Fruit fly (Drosophila melanogaster) whole organism, wandering third instar larva: ENCODE data around the gene scrib.

Experiments used
- Abd-B ChIP-seq: fragments of >200 bp; optimal IDR thresholded peaks from 2 replicates; lab custom pipeline; 2017; ENCODE audit warnings: missing biosample characterization, missing genetic modification characterization
- CG32264 ChIP-seq: fragments of 200-800 bp; sonication (Bioruptor generic); optimal IDR thresholded peaks from 2 replicates; lab custom pipeline; 2016; ENCODE audit warnings: missing biosample characterization, missing genetic modification characterization
- CG9705 ChIP-seq: fragments of 200-800 bp; sonication (Bioruptor generic); optimal IDR thresholded peaks from 2 replicates; lab custom pipeline; 2018; ENCODE audit warnings: missing biosample characterization, mild to moderate bottlenecking, missing genetic modification characterization
- Dfd ChIP-seq: fragments of >200 bp; optimal IDR thresholded peaks from 2 replicates; lab custom pipeline; 2017; ENCODE audit warnings: missing biosample characterization, missing genetic modification characterization
- Dif ChIP-seq: fragments of 200-275, 200-300 bp; sonication (Bioruptor generic); optimal IDR thresholded peaks from 2 replicates; lab custom pipeline; 2018; ENCODE audit warnings: missing biosample characterization, missing genetic modification characterization; ENCODE audit not compliant: partially characterized antibody
- GATAd ChIP-seq: sonication (Bioruptor generic); optimal IDR thresholded peaks from 2 replicates; lab custom pipeline; 2016; ENCODE audit warnings: missing biosample characterization, missing genetic modification characterization
- Hnf4 ChIP-seq: fragments of 200-800 bp; sonication (Bioruptor generic); optimal IDR thresholded peaks from 2 replicates; lab custom pipeline; 2016; ENCODE audit warnings: missing biosample characterization, mild to moderate bottlenecking, missing genetic modification characterization
- Hr78 ChIP-seq: fragments of >200 bp; optimal IDR thresholded peaks from 2 replicates; lab custom pipeline; 2017; ENCODE audit warnings: missing biosample characterization, missing genetic modification characterization
- Hr83 ChIP-seq: fragments of 200-300 bp; sonication (Bioruptor generic); optimal IDR thresholded peaks from 2 replicates; lab custom pipeline; 2016; ENCODE audit warnings: missing biosample characterization, mild to moderate bottlenecking, missing genetic modification characterization, moderate library complexity; ENCODE audit not compliant: poor library complexity, severe bottlenecking
- Jra ChIP-seq: sonication (Bioruptor generic); optimal IDR thresholded peaks from 2 replicates; lab custom pipeline; 2016; ENCODE audit warnings: missing biosample characterization, missing genetic modification characterization
- Mio ChIP-seq: sonication (Bioruptor generic); optimal IDR thresholded peaks from 2 replicates; lab custom pipeline; 2016; ENCODE audit warnings: missing biosample characterization, missing genetic modification characterization
- Myc ChIP-seq: fragments of >200 bp; optimal IDR thresholded peaks from 2 replicates; lab custom pipeline; 2017
- N ChIP-seq: fragments of >200 bp; optimal IDR thresholded peaks from 2 replicates; lab custom pipeline; 2018; ENCODE audit warnings: missing biosample characterization, missing external identifiers, missing genetic modification characterization
- Rel ChIP-seq, 2 experiments: fragments of 200-800 bp; sonication (Bioruptor generic) in 1 of 2; optimal IDR thresholded peaks; 2 replicates in 1 of 2; 3 replicates in 1 of 2; lab custom pipeline; 2016 to 2019; ENCODE audit warnings: mild to moderate bottlenecking in 2 of 2, missing biosample characterization in 2 of 2, missing genetic modification characterization in 2 of 2, moderate library complexity in 1 of 2
- Sp1 ChIP-seq: fragments of 200-800 bp; sonication (Bioruptor generic); optimal IDR thresholded peaks from 3 replicates; lab custom pipeline; 2019; ENCODE audit warnings: missing biosample characterization, mild to moderate bottlenecking, missing genetic modification characterization, moderate library complexity
- br ChIP-seq: fragments of 200-800 bp; sonication (Bioruptor generic); optimal IDR thresholded peaks from 2 replicates; lab custom pipeline; 2016; ENCODE audit warnings: missing biosample characterization, missing genetic modification characterization
- dl ChIP-seq, 2 experiments: fragments of 175-275, 200-275 bp in 1 of 2; fragments of 200-275 bp in 1 of 2; sonication (Bioruptor generic); optimal IDR thresholded peaks; lab custom pipeline; 2018; ENCODE audit warnings: mild to moderate bottlenecking in 2 of 2, missing biosample characterization in 2 of 2, missing genetic modification characterization in 2 of 2, moderate library complexity in 2 of 2; ENCODE audit not compliant: partially characterized antibody in 2 of 2, insufficient read depth in 1 of 2
- dsf ChIP-seq: sonication (Bioruptor generic); optimal IDR thresholded peaks from 2 replicates; lab custom pipeline; 2016; ENCODE audit warnings: missing biosample characterization, missing genetic modification characterization, borderline replicate concordance
- ey ChIP-seq: fragments of 200-800 bp; sonication (Bioruptor generic); optimal IDR thresholded peaks from 2 replicates; lab custom pipeline; 2016; ENCODE audit warnings: missing biosample characterization, missing genetic modification characterization
- foxo ChIP-seq, 2 experiments: fragments of 200-800 bp; sonication (Bioruptor generic); optimal IDR thresholded peaks; 2 replicates in 1 of 2; 3 replicates in 1 of 2; lab custom pipeline; 2016 to 2017; ENCODE audit warnings: missing biosample characterization in 2 of 2, missing genetic modification characterization in 2 of 2
- fru ChIP-seq: fragments of 200-800 bp; sonication (Bioruptor generic); optimal IDR thresholded peaks from 3 replicates; lab custom pipeline; 2016; ENCODE audit warnings: missing biosample characterization, mild to moderate bottlenecking, missing genetic modification characterization
- h ChIP-seq: fragments of 200-800 bp; sonication (Bioruptor generic); optimal IDR thresholded peaks from 3 replicates; lab custom pipeline; 2016; ENCODE audit warnings: missing biosample characterization, mild to moderate bottlenecking, missing genetic modification characterization
- jim ChIP-seq: fragments of 175-275, 200-325 bp; sonication (Bioruptor generic); optimal IDR thresholded peaks from 2 replicates; lab custom pipeline; 2016; ENCODE audit warnings: missing biosample characterization, mild to moderate bottlenecking, missing genetic modification characterization
- lola ChIP-seq: fragments of >200 bp; optimal IDR thresholded peaks from 2 replicates; lab custom pipeline; 2017; ENCODE audit warnings: missing biosample characterization, missing genetic modification characterization
- psq ChIP-seq: fragments of 200-800 bp; sonication (Bioruptor generic); optimal IDR thresholded peaks from 3 replicates; lab custom pipeline; 2017; ENCODE audit warnings: missing biosample characterization, mild to moderate bottlenecking, missing genetic modification characterization, moderate library complexity
- rgr ChIP-seq: fragments of 200-800 bp; sonication (Bioruptor generic); optimal IDR thresholded peaks from 3 replicates; lab custom pipeline; 2016; ENCODE audit warnings: missing biosample characterization, mild to moderate bottlenecking, missing genetic modification characterization
- sage ChIP-seq: fragments of 200-800 bp; sonication (Bioruptor generic); optimal IDR thresholded peaks from 2 replicates; lab custom pipeline; 2016; ENCODE audit warnings: missing biosample characterization, mild to moderate bottlenecking, missing genetic modification characterization
- sv ChIP-seq: fragments of 200-800 bp; sonication (Bioruptor generic); optimal IDR thresholded peaks from 3 replicates; lab custom pipeline; 2016; ENCODE audit warnings: missing biosample characterization, missing genetic modification characterization
- tai ChIP-seq: sonication (Bioruptor generic); optimal IDR thresholded peaks from 2 replicates; lab custom pipeline; 2016; ENCODE audit warnings: missing biosample characterization, missing genetic modification characterization
- usp ChIP-seq: fragments of >200 bp; optimal IDR thresholded peaks from 2 replicates; lab custom pipeline; 2017; ENCODE audit warnings: missing biosample characterization, missing genetic modification characterization
- woc ChIP-seq: sonication (Bioruptor generic); optimal IDR thresholded peaks from 2 replicates; lab custom pipeline; 2016; ENCODE audit warnings: missing biosample characterization, mild to moderate bottlenecking, missing genetic modification characterization

scrib gene

dm6 chr3R:26542721-26543440 is 6.7 kb downstream of the scrib start:
- TF ChIP-seq lola (GFP tag; lab: Kevin White, UChicago) (no peak), CG32264 (GFP tag; lab: Kevin White, UChicago) (no peak), Dfd (GFP tag; lab: Kevin White, UChicago) (no peak), rgr (GFP tag; lab: Kevin White, UChicago) (no peak), tai (GFP tag; lab: Kevin White, UChicago) (no peak), Hr78 (GFP tag; lab: Kevin White, UChicago) (no peak), Myc (lab: Kevin White, UChicago) (no peak), Rel (GFP tag; optimal IDR thresholded peaks at IDR 0.05; lab: Kevin White, UChicago) (no peak), Rel (tag; optimal IDR thresholded peaks at IDR 0.05; lab: Kevin White, UChicago) (no peak), dl (GFP tag; optimal IDR thresholded peaks at IDR 0.05; lab: Kevin White, UChicago; ENCODE audit: insufficient read depth in 1 of 2, partially characterized antibody in 2 of 2) (no peak), h (GFP tag; lab: Kevin White, UChicago) (no peak), CG9705 (no peak), jim (no peak), Hr83 (no peak), fru (GFP tag; lab: Kevin White, UChicago) (no peak), ey (GFP tag; lab: Kevin White, UChicago) (no peak), woc (no peak), Mio (GFP tag; lab: Kevin White, UChicago) (no peak), sage (GFP tag; lab: Kevin White, UChicago) (no peak), GATAd (no peak), Hnf4 (GFP tag; lab: Kevin White, UChicago) (no peak)

DNA sequence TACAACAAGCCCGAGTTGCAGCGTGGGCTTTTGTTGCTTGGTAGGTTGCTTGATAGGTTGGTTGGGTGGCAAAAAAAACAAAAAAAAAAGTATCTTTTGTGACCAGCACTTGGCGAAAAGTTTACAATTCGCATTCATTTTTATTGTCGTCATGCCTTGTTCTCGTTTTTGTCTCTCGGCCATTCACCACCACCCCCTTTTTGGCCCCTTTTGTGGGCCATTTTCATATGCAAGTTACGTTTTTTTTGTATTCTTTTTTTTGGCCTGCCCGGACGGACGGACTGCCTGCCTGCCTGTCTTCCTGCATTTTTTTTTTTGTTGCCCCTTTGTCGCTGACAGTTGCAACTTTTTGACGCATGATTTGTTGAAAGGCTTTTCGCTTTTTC is 7.3 kb downstream of the scrib start:
- TF ChIP-seq psq (GFP tag; lab: Kevin White, UChicago): no peak
- no peak for TF ChIP-seq br (GFP tag; lab: Kevin White, UChicago)
- TF ChIP-seq usp (GFP tag; lab: Kevin White, UChicago): no peak
- TF ChIP-seq sv: no peak
- TF ChIP-seq Dfd (GFP tag; lab: Kevin White, UChicago): no peak
- TF ChIP-seq jim: no peak

dm6 chr3R:26546324-26546922 is 10.3 kb downstream of the scrib start:
- TF ChIP-seq Abd-B: no peak
- no peak for TF ChIP-seq br (GFP tag; lab: Kevin White, UChicago)
- TF ChIP-seq foxo (GFP tag; optimal IDR thresholded peaks at IDR 0.05; lab: Kevin White, UChicago): no peak
- no peak for TF ChIP-seq CG9705
- TF ChIP-seq N (GFP tag; lab: Kevin White, UChicago): no peak
- TF ChIP-seq GATAd: no peak
- TF ChIP-seq dsf: no peak
- TF ChIP-seq sage (GFP tag; lab: Kevin White, UChicago): no peak
- no peak for TF ChIP-seq psq (GFP tag; lab: Kevin White, UChicago)
- TF ChIP-seq Hnf4 (GFP tag; lab: Kevin White, UChicago): no peak
- no peak for TF ChIP-seq Sp1 (GFP tag; lab: Kevin White, UChicago)
- no peak for TF ChIP-seq Dfd (GFP tag; lab: Kevin White, UChicago)
- no peak for TF ChIP-seq tai (GFP tag; lab: Kevin White, UChicago)
- no peak for TF ChIP-seq fru (GFP tag; lab: Kevin White, UChicago)
- TF ChIP-seq rgr (GFP tag; lab: Kevin White, UChicago): no peak
- no peak for TF ChIP-seq Jra

- no peak for TF ChIP-seq Dif (GFP tag; lab: Kevin White, UChicago)
- TF ChIP-seq Mio (GFP tag; lab: Kevin White, UChicago): no peak
- no peak for TF ChIP-seq ey (GFP tag; lab: Kevin White, UChicago)
- TF ChIP-seq tai (GFP tag; lab: Kevin White, UChicago): peak; percentile 23
- TF ChIP-seq CG32264 (GFP tag; lab: Kevin White, UChicago): no peak
Observed at dm6 chr3R:26547660-26548067, 11.5 kb downstream of the scrib start.
